Fruit fly (Drosophila melanogaster): ENCODE measurements around the gene Pfdn5.

DNA sequence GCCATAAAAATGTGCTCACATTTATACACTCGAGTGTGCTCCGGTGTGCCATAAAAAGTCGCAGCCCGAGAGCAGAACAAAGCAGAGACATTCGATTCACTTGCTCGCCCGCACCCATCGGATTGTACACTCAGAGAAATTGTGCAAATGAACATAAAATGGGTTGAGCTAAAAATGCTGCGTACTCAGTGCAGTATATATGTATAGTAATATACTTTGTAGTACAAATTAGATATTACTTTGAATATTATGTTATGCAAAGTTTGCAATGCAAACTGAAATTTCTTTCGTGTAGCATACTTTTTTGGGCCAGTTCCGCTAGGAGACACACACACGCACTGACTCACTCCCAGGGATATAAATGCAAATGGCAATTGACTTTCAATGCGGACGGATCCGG, 16.8 kb downstream of the Pfdn5 start:
- TF ChIP-seq gro (GFP tag; optimal IDR thresholded peaks at IDR 0.05) = no peak
- peak; percentile 17 for TF ChIP-seq CG10147 (GFP tag; optimal IDR thresholded peaks at IDR 0.05)
- TF ChIP-seq az2 (GFP tag; optimal IDR thresholded peaks at IDR 0.05) = no peak
- no peak for TF ChIP-seq CG17829 (tag; optimal IDR thresholded peaks at IDR 0.05)
- TF ChIP-seq al (GFP tag; IDR thresholded peaks at IDR 0.05) = no peak

All from whole organism, embryonic.